Worm (Caenorhabditis elegans) whole organism, L1 larva: ENCODE data around the gene nspc-4.

Experiments
- ceh-82 ChIP-seq, 3 experiments: fragments of 150-350 bp in 1 of 3; sonication (generic microtip) in 2 of 3; optimal IDR thresholded peaks; 2 replicates each; lab custom pipeline; 2014 to 2017; ENCODE audit warnings: missing biosample characterization in 3 of 3, missing genetic modification characterization in 3 of 3
- nhr-11 ChIP-seq: fragments of 150-350 bp; optimal IDR thresholded peaks from 2 replicates; lab custom pipeline; 2014; ENCODE audit warnings: missing biosample characterization, missing genetic modification characterization
- ztf-4 ChIP-seq: fragments of 150-350 bp; optimal IDR thresholded peaks from 2 replicates; lab custom pipeline; 2014; ENCODE audit warnings: missing biosample characterization, missing genetic modification characterization

DNA sequence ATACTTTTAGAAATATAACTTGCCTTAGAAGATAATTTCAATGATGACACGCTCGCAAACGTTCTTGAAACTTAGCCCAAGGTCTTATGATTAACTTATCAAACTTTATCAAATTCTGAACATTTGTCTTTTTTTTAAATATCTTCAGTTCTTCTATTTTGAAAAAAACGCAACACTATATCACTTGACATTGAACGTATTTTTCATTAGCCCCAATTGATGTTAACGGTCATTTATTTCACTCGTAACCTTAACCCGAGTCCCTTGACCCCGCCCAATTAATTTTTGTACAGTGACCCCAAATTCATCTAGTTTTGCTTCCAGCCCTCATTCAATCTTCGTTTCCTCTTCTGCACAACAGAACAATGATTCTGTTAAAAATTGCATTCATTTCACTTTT lies 47.7 kb upstream of the nspc-4 start, which contains the start of gene F18E9.3:
- TF ChIP-seq ztf-4 (tag; lab: Kevin White, UChicago) (no peak), nhr-11 (tag; lab: Kevin White, UChicago) (no peak), ceh-82 (tag; optimal IDR thresholded peaks at IDR 0.05; lab: Kevin White, UChicago) (no peak)
